Worm (Caenorhabditis elegans) whole organism, late embryonic: ENCODE measurements around the gene srd-18.

Experiments used
- ama-1 ChIP-seq: fragments of 150-350 bp; optimal IDR thresholded peaks from 2 replicates; lab custom pipeline; 2014
- ceh-18 ChIP-seq: sonication (generic microtip); optimal IDR thresholded peaks from 2 replicates; lab custom pipeline; 2016; ENCODE audit warnings: missing genetic modification characterization, missing compliant biosample characterization
- ceh-2 ChIP-seq: sonication (generic microtip); optimal IDR thresholded peaks from 2 replicates; lab custom pipeline; 2016; ENCODE audit warnings: missing genotype, missing genetic modification characterization, missing compliant biosample characterization
- elt-2 ChIP-seq: sonication (generic microtip); optimal IDR thresholded peaks from 2 replicates; lab custom pipeline; 2016; ENCODE audit warnings: missing genetic modification reagents, missing genetic modification characterization, missing compliant biosample characterization
- elt-4 ChIP-seq: sonication (generic microtip); optimal IDR thresholded peaks from 2 replicates; lab custom pipeline; 2016; ENCODE audit warnings: missing genetic modification characterization, missing compliant biosample characterization
- ets-4 ChIP-seq: sonication (generic microtip); optimal IDR thresholded peaks from 2 replicates; lab custom pipeline; 2016; ENCODE audit warnings: missing genetic modification characterization, missing compliant biosample characterization
- fkh-10 ChIP-seq: fragments of 150-350 bp; optimal IDR thresholded peaks from 2 replicates; lab custom pipeline; 2014; ENCODE audit warnings: missing biosample characterization, missing genetic modification reagents, missing genetic modification characterization
- mec-3 ChIP-seq: sonication (generic microtip); optimal IDR thresholded peaks from 2 replicates; lab custom pipeline; 2016; ENCODE audit warnings: borderline replicate concordance, missing genetic modification characterization, missing compliant biosample characterization
- nfya-1 ChIP-seq: sonication (generic microtip); optimal IDR thresholded peaks from 2 replicates; lab custom pipeline; 2017; ENCODE audit warnings: missing genetic modification characterization, mild to moderate bottlenecking, missing compliant biosample characterization, antibody characterized with exemption, moderate library complexity
- pqm-1 ChIP-seq: sonication (generic microtip); optimal IDR thresholded peaks from 2 replicates; lab custom pipeline; 2016; ENCODE audit warnings: missing genetic modification characterization, missing compliant biosample characterization
- unc-55 ChIP-seq: sonication (generic microtip); optimal IDR thresholded peaks from 2 replicates; lab custom pipeline; 2017; ENCODE audit warnings: missing biosample characterization, missing genetic modification reagents, missing genetic modification characterization

ce11 chrV:13457858-13458257 is 31.2 kb upstream of the srd-18 start, which contains the start of gene F25H9.2:
- TF ChIP-seq ceh-18 (tag; lab: Kevin White, UChicago), result no peak
- TF ChIP-seq ets-4 (tag; lab: Kevin White, UChicago), result no peak
- peak; percentile 22 for TF ChIP-seq unc-55 (GFP tag; lab: Kevin White, UChicago)
- no peak for TF ChIP-seq nfya-1 (tag; lab: Kevin White, UChicago)
- TF ChIP-seq pqm-1 (tag; lab: Kevin White, UChicago), result no peak
- TF ChIP-seq elt-2 (tag; lab: Kevin White, UChicago), result no peak
- TF ChIP-seq ama-1 (lab: Kevin White, UChicago), result no peak
- no peak for TF ChIP-seq fkh-10 (GFP tag; lab: Kevin White, UChicago)
- TF ChIP-seq elt-4 (tag; lab: Kevin White, UChicago), result no peak
- TF ChIP-seq ceh-2 (tag; lab: Kevin White, UChicago), result no peak
- no peak for TF ChIP-seq mec-3 (tag; lab: Kevin White, UChicago)
